Fruit fly (Drosophila melanogaster) whole organism, embryonic: Measurements from ENCODE around the gene gpp.

Experiments used
- Abd-B ChIP-seq: fragments of 200-800 bp; sonication (Bioruptor generic); optimal IDR thresholded peaks from 2 replicates; lab custom pipeline; 2018; ENCODE audit warnings: missing biosample characterization, mild to moderate bottlenecking, missing genetic modification characterization, moderate library complexity
- C15 ChIP-seq: fragments of 200-800 bp; sonication (Bioruptor generic); IDR thresholded peaks from 3 replicates; pipeline ENCODE4 v1.3.6; 2022; ENCODE audit warnings: missing biosample characterization, missing genetic modification characterization
- CG10209 ChIP-seq: fragments of 200-800 bp; sonication (Bioruptor generic); optimal IDR thresholded peaks from 3 replicates; lab custom pipeline; 2017; ENCODE audit warnings: missing biosample characterization, mild to moderate bottlenecking, missing genetic modification characterization, missing genetic modification reagents
- CG10366 ChIP-seq: fragments of 200-800 bp; sonication (Bioruptor generic); IDR thresholded peaks from 2 replicates; pipeline ENCODE4 v1.3.6; 2022; ENCODE audit warnings: missing biosample characterization, missing genetic modification characterization
- CG10543 ChIP-seq: fragments of 200-800 bp; sonication (Bioruptor generic); optimal IDR thresholded peaks from 3 replicates; lab custom pipeline; 2017; ENCODE audit warnings: missing biosample characterization, mild to moderate bottlenecking, missing genetic modification characterization, moderate library complexity
- CG11504 ChIP-seq: fragments of 200-800 bp; sonication (Bioruptor generic); optimal IDR thresholded peaks from 3 replicates; lab custom pipeline; 2019; ENCODE audit warnings: missing biosample characterization, mild to moderate bottlenecking, missing genetic modification characterization, moderate library complexity
- CG11560 ChIP-seq: fragments of 200-800 bp; sonication (Bioruptor generic); IDR thresholded peaks from 3 replicates; pipeline ENCODE4 v1.3.6; 2022; ENCODE audit warnings: missing biosample characterization, missing genetic modification characterization
- CG12236 ChIP-seq: fragments of 200-800 bp; sonication (Bioruptor generic); optimal IDR thresholded peaks from 2 replicates; lab custom pipeline; 2016; ENCODE audit warnings: missing biosample characterization, missing genetic modification characterization
- CG12942 ChIP-seq: fragments of 200-800 bp; sonication (Bioruptor generic); optimal IDR thresholded peaks from 3 replicates; lab custom pipeline; 2016; ENCODE audit warnings: missing biosample characterization, missing genetic modification characterization
- CG14050 ChIP-seq: fragments of 200-800 bp; sonication (Bioruptor generic); IDR thresholded peaks from 3 replicates; pipeline ENCODE4 v1.3.6; 2022; ENCODE audit warnings: missing biosample characterization, missing genetic modification characterization
- CG15073 ChIP-seq: fragments of 200-800 bp; sonication (Bioruptor generic); optimal IDR thresholded peaks from 2 replicates; lab custom pipeline; 2016; ENCODE audit warnings: missing biosample characterization, missing genetic modification characterization
- CG16813 ChIP-seq: fragments of 200-800 bp; sonication (Bioruptor generic); IDR thresholded peaks from 3 replicates; pipeline ENCODE4 v1.3.6; 2022; ENCODE audit warnings: missing biosample characterization, missing genetic modification characterization; ENCODE audit not compliant: partially characterized antibody
- CG17385 ChIP-seq: fragments of 200-800 bp; sonication (Bioruptor generic); optimal IDR thresholded peaks from 3 replicates; lab custom pipeline; 2018; ENCODE audit warnings: missing biosample characterization, mild to moderate bottlenecking, missing genetic modification characterization
- CG1792 ChIP-seq: fragments of 200-800 bp; sonication (Bioruptor generic); optimal IDR thresholded peaks from 2 replicates; lab custom pipeline; 2016; ENCODE audit warnings: missing biosample characterization, missing genetic modification characterization
- CG2678 ChIP-seq: fragments of 200-800 bp; sonication (Bioruptor generic); optimal IDR thresholded peaks from 3 replicates; lab custom pipeline; 2019; ENCODE audit warnings: missing biosample characterization, mild to moderate bottlenecking, missing genetic modification characterization, moderate library complexity
- CG2712 ChIP-seq: fragments of 200-800 bp; optimal IDR thresholded peaks from 3 replicates; lab custom pipeline; 2019; ENCODE audit warnings: missing biosample characterization, mild to moderate bottlenecking, missing genetic modification characterization, moderate library complexity
- CG3281 ChIP-seq: fragments of 200-800 bp; sonication (Bioruptor generic); optimal IDR thresholded peaks from 3 replicates; lab custom pipeline; 2017; ENCODE audit warnings: missing biosample characterization, mild to moderate bottlenecking, missing genetic modification characterization
- CG3407 ChIP-seq: fragments of 200-800 bp; sonication (Bioruptor generic); optimal IDR thresholded peaks from 2 replicates; lab custom pipeline; 2018; ENCODE audit warnings: missing biosample characterization, mild to moderate bottlenecking, missing genetic modification characterization
- CG4282 ChIP-seq: fragments of 200-800 bp; sonication (Bioruptor generic); optimal IDR thresholded peaks from 2 replicates; lab custom pipeline; 2016; ENCODE audit warnings: missing biosample characterization, missing genetic modification characterization
- CG43689 ChIP-seq: fragments of 200-800 bp; sonication (Bioruptor generic); IDR thresholded peaks from 2 replicates; pipeline ENCODE4 v1.3.6; 2022; ENCODE audit warnings: missing biosample characterization, missing genetic modification characterization
- CG8281 ChIP-seq: fragments of 200-800 bp; sonication (Bioruptor generic); optimal IDR thresholded peaks from 2 replicates; lab custom pipeline; 2018; ENCODE audit warnings: missing biosample characterization, mild to moderate bottlenecking, missing genetic modification characterization, moderate library complexity
- CG8478 ChIP-seq: fragments of >200 bp; optimal IDR thresholded peaks from 2 replicates; lab custom pipeline; 2018
- Chrac-16 ChIP-seq: fragments of 200-800 bp; sonication (Bioruptor generic); optimal IDR thresholded peaks from 3 replicates; lab custom pipeline; 2016; ENCODE audit warnings: missing biosample characterization, missing genetic modification characterization
- D19A ChIP-seq: fragments of 200-800 bp; optimal IDR thresholded peaks from 3 replicates; lab custom pipeline; 2019; ENCODE audit warnings: missing biosample characterization, mild to moderate bottlenecking, missing genetic modification characterization, moderate library complexity
- Ets65A ChIP-seq: fragments of 200-800 bp; sonication (Bioruptor generic); peaks from one replicate; lab custom pipeline; 2016; ENCODE audit warnings: missing biosample characterization, missing genetic modification characterization
- HHEX ChIP-seq: fragments of 200-800 bp; sonication (Bioruptor generic); optimal IDR thresholded peaks from 3 replicates; lab custom pipeline; 2017; ENCODE audit warnings: missing biosample characterization, mild to moderate bottlenecking, missing genetic modification characterization, missing genetic modification reagents
- Hr39 ChIP-seq: fragments of >200 bp; optimal IDR thresholded peaks from 2 replicates; lab custom pipeline; 2017
- Lpt ChIP-seq: fragments of >200 bp; optimal IDR thresholded peaks from 2 replicates; lab custom pipeline; 2018; ENCODE audit warnings: missing biosample characterization, missing genetic modification characterization
- Med ChIP-seq: fragments of 200-800 bp; sonication (Bioruptor generic); peaks from one replicate; lab custom pipeline; 2016; ENCODE audit warnings: missing biosample characterization, missing genetic modification characterization, mild to moderate bottlenecking, inconsistent platforms, moderate library complexity
- Rfx ChIP-seq: fragments of 200-800 bp; sonication (Bioruptor generic); IDR thresholded peaks from 2 replicates; pipeline ENCODE4 v1.3.6; 2022; ENCODE audit warnings: missing biosample characterization, missing genetic modification characterization
- Spps ChIP-seq: fragments of 200-800 bp; sonication (Bioruptor generic); optimal IDR thresholded peaks from 2 replicates; lab custom pipeline; 2018; ENCODE audit warnings: missing biosample characterization, mild to moderate bottlenecking, missing genetic modification characterization
- Ssrp ChIP-seq: fragments of 200-800 bp; sonication (Bioruptor generic); optimal IDR thresholded peaks from 2 replicates; lab custom pipeline; 2018; ENCODE audit warnings: missing biosample characterization, mild to moderate bottlenecking, missing genetic modification characterization, moderate library complexity
- Xrp1 ChIP-seq: fragments of 200-800 bp; sonication (Bioruptor generic); IDR thresholded peaks from 2 replicates; pipeline ENCODE4 v1.3.6; 2022; ENCODE audit warnings: missing biosample characterization, missing genetic modification characterization
- YL-1 ChIP-seq: fragments of 200-800 bp; sonication (Bioruptor generic); optimal IDR thresholded peaks from 3 replicates; lab custom pipeline; 2017; ENCODE audit warnings: missing biosample characterization, mild to moderate bottlenecking, missing genetic modification characterization
- abd-A ChIP-seq: fragments of 200-800 bp; sonication (Bioruptor generic); optimal IDR thresholded peaks from 3 replicates; lab custom pipeline; 2019; ENCODE audit warnings: missing biosample characterization, mild to moderate bottlenecking, missing genetic modification characterization, moderate library complexity
- ac ChIP-seq: fragments of 200-800 bp; sonication (Bioruptor generic); optimal IDR thresholded peaks from 3 replicates; lab custom pipeline; 2017; ENCODE audit warnings: missing biosample characterization, mild to moderate bottlenecking, missing genetic modification characterization
- cas ChIP-seq: fragments of 200-800 bp; sonication (Bioruptor generic); IDR thresholded peaks from 2 replicates; pipeline ENCODE4 v1.3.6; 2022; ENCODE audit warnings: missing biosample characterization, missing genetic modification characterization
- ewg ChIP-seq: fragments of 200-800 bp; sonication (Bioruptor generic); optimal IDR thresholded peaks from 3 replicates; lab custom pipeline; 2017; ENCODE audit warnings: mild to moderate bottlenecking, missing biosample characterization, missing genetic modification reagents, missing genetic modification characterization
- fd102C ChIP-seq: fragments of 200-800 bp; sonication (Bioruptor generic); optimal IDR thresholded peaks from 2 replicates; lab custom pipeline; 2018; ENCODE audit warnings: missing biosample characterization, mild to moderate bottlenecking, missing genetic modification characterization, moderate library complexity
- gcm2 ChIP-seq: fragments of 200-800 bp; sonication (Bioruptor generic); optimal IDR thresholded peaks from 2 replicates; lab custom pipeline; 2016; ENCODE audit warnings: missing biosample characterization, missing genetic modification characterization
- knrl ChIP-seq: fragments of 200-800 bp; sonication (Bioruptor generic); IDR thresholded peaks from 3 replicates; pipeline ENCODE4 v1.3.6; 2022; ENCODE audit warnings: missing biosample characterization, missing genetic modification characterization; ENCODE audit not compliant: partially characterized antibody
- luna ChIP-seq: fragments of 200-800 bp; sonication (Bioruptor generic); optimal IDR thresholded peaks from 2 replicates; lab custom pipeline; 2016; ENCODE audit warnings: missing biosample characterization, missing genetic modification characterization
- pita ChIP-seq: fragments of 200-800 bp; sonication (Bioruptor generic); optimal IDR thresholded peaks from 2 replicates; lab custom pipeline; 2017; ENCODE audit warnings: missing biosample characterization, mild to moderate bottlenecking, missing genetic modification characterization
- repo ChIP-seq: fragments of 200-800 bp; sonication (Bioruptor generic); optimal IDR thresholded peaks from 2 replicates; lab custom pipeline; 2016; ENCODE audit warnings: missing biosample characterization, missing genetic modification characterization
- sc ChIP-seq, 3 experiments: fragments of >200 bp in 2 of 3; fragments of 200-800 bp in 1 of 3; sonication (Bioruptor generic) in 1 of 3; optimal IDR thresholded peaks; 2 replicates in 2 of 3; 3 replicates in 1 of 3; lab custom pipeline; 2017; ENCODE audit warnings: mild to moderate bottlenecking in 1 of 3, missing biosample characterization in 1 of 3, missing genetic modification characterization in 1 of 3, missing genetic modification reagents in 1 of 3
- sim ChIP-seq: fragments of 200-800 bp; sonication (Bioruptor generic); IDR thresholded peaks from 2 replicates; pipeline ENCODE4 v1.3.6; 2022; ENCODE audit warnings: missing biosample characterization, missing genetic modification characterization
- tgo ChIP-seq: fragments of 200-800 bp; sonication (Bioruptor generic); IDR thresholded peaks from 3 replicates; pipeline ENCODE4 v1.3.6; 2022; ENCODE audit warnings: missing biosample characterization, missing genetic modification characterization
- trem ChIP-seq: fragments of 200-800 bp; optimal IDR thresholded peaks from 3 replicates; lab custom pipeline; 2019; ENCODE audit warnings: missing biosample characterization, mild to moderate bottlenecking, missing genetic modification characterization, moderate library complexity
- vnd ChIP-seq: fragments of 200-800 bp; sonication (Bioruptor generic); IDR thresholded peaks from 3 replicates; pipeline ENCODE4 v1.3.6; 2022; ENCODE audit warnings: missing biosample characterization, missing genetic modification characterization; ENCODE audit not compliant: partially characterized antibody
- z ChIP-seq: fragments of 200-800 bp; sonication (Bioruptor generic); IDR thresholded peaks from 3 replicates; pipeline ENCODE4 v1.3.6; 2022; ENCODE audit warnings: missing biosample characterization, missing genetic modification characterization

The gpp gene

dm6 chr3R:6405674-6406565, 735 bp upstream of the gpp start, which contains the start of gene Dmtn (continued):
- TF ChIP-seq abd-A (no peak), CG4282 (GFP tag; lab: Kevin White, UChicago) (peak; percentile 71), tgo (GFP tag; lab: Robert Waterston, UW) (no peak), sc (optimal IDR thresholded peaks at IDR 0.05; lab: Kevin White, UChicago) (no peak), sc (GFP tag; optimal IDR thresholded peaks at IDR 0.05; lab: Kevin White, UChicago) (peak; percentile 24), cas (GFP tag; lab: Robert Waterston, UW) (no peak), CG14050 (no peak), gcm2 (GFP tag; lab: Kevin White, UChicago) (no peak), Ssrp (tag; lab: Kevin White, UChicago) (peak; percentile 26), CG11504 (tag; lab: Kevin White, UChicago) (peak; percentile 55), CG43689 (GFP tag; lab: Robert Waterston, UW) (no peak), HHEX (peak; percentile 17), Rfx (no peak), CG8281 (no peak), Chrac-16 (no peak), D19A (tag; lab: Kevin White, UChicago) (no peak), CG3281 (GFP tag; lab: Kevin White, UChicago) (no peak), sim (GFP tag; lab: Robert Waterston, UW) (no peak), ac (GFP tag; lab: Kevin White, UChicago) (peak; percentile 24), Med (GFP tag; lab: Kevin White, UChicago) (peak; percentile 95), CG1792 (GFP tag; lab: Kevin White, UChicago) (no peak), CG17385 (GFP tag; lab: Kevin White, UChicago) (no peak), CG8478 (lab: Kevin White, UChicago) (no peak), CG10543 (peak; percentile 49), CG3407 (GFP tag; lab: Kevin White, UChicago) (no peak), YL-1 (GFP tag; lab: Kevin White, UChicago) (peak; percentile 59), z (GFP tag; lab: Robert Waterston, UW) (no peak), CG10366 (GFP tag; lab: Robert Waterston, UW) (no peak), CG2678 (tag; lab: Kevin White, UChicago) (peak; percentile 22), CG10209 (GFP tag; lab: Kevin White, UChicago) (peak; percentile 48), Spps (tag; lab: Kevin White, UChicago) (no peak), Xrp1 (GFP tag; lab: Robert Waterston, UW) (no peak), ewg (GFP tag; lab: Kevin White, UChicago) (no peak), pita (GFP tag; lab: Kevin White, UChicago) (no peak), fd102C (peak; percentile 21), trem (peak; percentile 34), Abd-B (GFP tag; lab: Kevin White, UChicago) (no peak), CG15073 (GFP tag; lab: Kevin White, UChicago) (no peak), CG2712 (tag; lab: Kevin White, UChicago) (peak; percentile 39), CG16813 (no peak), luna (GFP tag; lab: Kevin White, UChicago) (no peak), Lpt (GFP tag; lab: Kevin White, UChicago) (no peak), Hr39 (lab: Kevin White, UChicago) (no peak), CG11560 (tag; lab: Robert Waterston, UW) (no peak), repo (GFP tag; lab: Kevin White, UChicago) (peak; percentile 4), CG12236 (GFP tag; lab: Kevin White, UChicago) (no peak), knrl (GFP tag; lab: Robert Waterston, UW) (no peak), C15 (GFP tag; lab: Robert Waterston, UW) (no peak), vnd (no peak), Ets65A (no peak), CG12942 (GFP tag; lab: Kevin White, UChicago) (no peak)
